Worm (Caenorhabditis elegans): ENCODE data around the gene AH10.2.

The AH10.2 gene

DNA sequence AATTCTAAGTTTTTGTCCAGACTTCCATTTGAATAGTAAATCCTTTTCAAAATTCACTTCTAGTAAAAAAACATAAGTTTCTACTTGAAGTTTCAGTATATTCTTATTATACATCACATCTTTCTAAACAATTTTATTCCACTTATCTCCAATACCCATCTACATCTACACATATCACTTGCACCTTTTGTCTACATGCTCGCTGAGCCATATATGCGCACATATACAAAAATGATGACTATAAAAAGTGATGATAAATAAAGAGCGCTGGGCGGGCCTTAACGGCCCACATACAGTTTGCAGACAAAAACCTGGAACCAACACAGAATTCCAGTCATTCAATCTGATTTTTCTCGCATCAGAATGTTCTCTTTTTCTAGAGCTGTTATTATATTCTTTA is at the start of gene AH10.2:
Gene AH10.2, plus strand, starts transcription at position 301 of the 400 bp plus-strand sequence.
- no peak for TF ChIP-seq T22C8.4 (GFP tag; IDR thresholded peaks at IDR 0.05)
- no peak for TF ChIP-seq klf-2 (GFP tag; conservative IDR thresholded peaks at IDR 0.05)
- no peak for TF ChIP-seq ztf-29 (GFP tag; IDR thresholded peaks at IDR 0.05)
- TF ChIP-seq flt-1 (GFP tag; IDR thresholded peaks at IDR 0.05), result no peak
- TF ChIP-seq ref-1 (GFP tag; conservative IDR thresholded peaks at IDR 0.05), result no peak
- TF ChIP-seq ztf-23 (GFP tag; IDR thresholded peaks at IDR 0.05), result no peak
- TF ChIP-seq cog-1 (tag; optimal IDR thresholded peaks at IDR 0.05), result no peak
- no peak for TF ChIP-seq tab-1 (GFP tag; IDR thresholded peaks at IDR 0.05)
- TF ChIP-seq med-1 (GFP tag; optimal IDR thresholded peaks at IDR 0.05; ENCODE audit: insufficient read depth), result no peak

ce11 chrV:14107511-14107910 is 49.1 kb upstream of the AH10.2 start, which contains the start of gene H39E23.3:
H39E23.3 (plus strand) TSS chrV:14107811.
- TF ChIP-seq cog-1 (tag; optimal IDR thresholded peaks at IDR 0.05), result no peak
- TF ChIP-seq flt-1 (GFP tag; IDR thresholded peaks at IDR 0.05), result no peak
- TF ChIP-seq ztf-29 (GFP tag; IDR thresholded peaks at IDR 0.05), result no peak
- no peak for TF ChIP-seq med-1 (GFP tag; optimal IDR thresholded peaks at IDR 0.05; ENCODE audit: insufficient read depth)
- no peak for TF ChIP-seq klf-2 (GFP tag; conservative IDR thresholded peaks at IDR 0.05)
- no peak for TF ChIP-seq T22C8.4 (GFP tag; IDR thresholded peaks at IDR 0.05)
- no peak for TF ChIP-seq ref-1 (GFP tag; conservative IDR thresholded peaks at IDR 0.05)
- no peak for TF ChIP-seq tab-1 (GFP tag; IDR thresholded peaks at IDR 0.05)
- no peak for TF ChIP-seq ztf-23 (GFP tag; IDR thresholded peaks at IDR 0.05)

DNA sequence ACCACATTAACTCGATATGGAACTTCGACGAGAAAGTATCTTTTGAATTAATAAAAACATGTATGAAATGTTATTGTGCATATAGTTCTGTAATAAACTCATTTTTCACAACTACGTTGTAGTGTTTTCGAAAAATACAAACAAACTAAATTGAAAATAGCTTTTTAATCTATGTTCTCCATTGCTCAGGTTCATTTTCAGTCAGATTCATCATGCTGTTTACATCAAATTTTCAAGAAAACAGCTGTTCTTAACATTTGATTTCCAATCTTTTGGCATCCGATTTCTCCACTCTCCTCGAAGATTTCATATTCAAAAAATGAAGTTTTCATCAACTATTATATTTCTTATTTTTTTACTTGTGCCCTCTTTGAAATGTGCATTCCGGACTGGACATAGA is 46.5 kb upstream of the AH10.2 start, which contains the start of gene H39E23.2:
Gene H39E23.2, plus strand, starts transcription at position 301 of the 400 bp plus-strand sequence.
- TF ChIP-seq T22C8.4 (GFP tag; IDR thresholded peaks at IDR 0.05), result no peak
- no peak for TF ChIP-seq med-1 (GFP tag; optimal IDR thresholded peaks at IDR 0.05; ENCODE audit: insufficient read depth)
- TF ChIP-seq klf-2 (GFP tag; conservative IDR thresholded peaks at IDR 0.05), result no peak
- no peak for TF ChIP-seq ztf-23 (GFP tag; IDR thresholded peaks at IDR 0.05)
- no peak for TF ChIP-seq ztf-29 (GFP tag; IDR thresholded peaks at IDR 0.05)
- TF ChIP-seq ref-1 (GFP tag; conservative IDR thresholded peaks at IDR 0.05), result no peak
- TF ChIP-seq flt-1 (GFP tag; IDR thresholded peaks at IDR 0.05), result no peak
- no peak for TF ChIP-seq cog-1 (tag; optimal IDR thresholded peaks at IDR 0.05)
- TF ChIP-seq tab-1 (GFP tag; IDR thresholded peaks at IDR 0.05), result no peak

DNA sequence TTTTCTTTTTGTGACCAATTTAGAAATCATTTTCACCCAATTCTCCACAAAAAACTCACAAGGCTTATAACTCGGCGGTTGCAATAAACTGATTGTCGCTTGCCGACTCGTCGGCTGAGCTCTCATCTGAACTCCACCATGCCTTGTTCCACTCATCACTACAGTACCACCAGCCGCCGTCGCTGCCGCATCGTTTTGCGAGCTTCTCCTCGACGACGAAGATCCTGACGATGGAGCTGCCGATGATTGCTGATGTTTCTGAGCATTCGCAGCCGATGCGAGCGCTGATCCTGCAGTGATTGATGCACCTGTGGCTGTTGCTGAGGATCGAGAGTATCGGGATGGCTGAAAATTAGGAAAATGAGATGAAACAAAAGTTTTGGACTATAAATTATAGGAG is 35.9 kb upstream of the AH10.2 start:
- TF ChIP-seq tab-1 (GFP tag; IDR thresholded peaks at IDR 0.05) (no peak), cog-1 (tag; optimal IDR thresholded peaks at IDR 0.05) (no peak), flt-1 (GFP tag; IDR thresholded peaks at IDR 0.05) (no peak), ztf-29 (GFP tag; IDR thresholded peaks at IDR 0.05) (no peak), med-1 (GFP tag; optimal IDR thresholded peaks at IDR 0.05; ENCODE audit: insufficient read depth) (no peak), ztf-23 (GFP tag; IDR thresholded peaks at IDR 0.05) (no peak), ref-1 (GFP tag; conservative IDR thresholded peaks at IDR 0.05) (no peak), klf-2 (GFP tag; conservative IDR thresholded peaks at IDR 0.05) (no peak)

DNA sequence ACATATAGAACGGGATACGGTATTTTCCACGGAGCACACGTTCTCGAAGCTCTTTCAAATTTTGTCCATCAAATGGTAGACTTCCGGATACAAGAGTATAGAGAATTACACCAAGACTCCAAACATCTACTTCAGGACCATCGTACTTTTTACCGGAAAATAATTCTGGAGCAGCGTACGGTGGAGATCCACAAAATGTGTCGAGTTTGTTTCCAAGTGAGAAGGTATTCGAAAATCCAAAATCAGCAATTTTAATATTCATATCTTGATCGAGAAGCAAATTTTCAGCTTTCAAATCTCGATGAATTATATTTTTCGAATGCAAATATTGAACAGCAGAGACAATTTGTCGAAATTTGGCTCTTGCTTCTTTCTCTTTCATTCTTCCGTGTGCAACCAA is 33.4 kb upstream of the AH10.2 start:
- no peak for TF ChIP-seq flt-1 (GFP tag; IDR thresholded peaks at IDR 0.05)
- no peak for TF ChIP-seq cog-1 (tag; optimal IDR thresholded peaks at IDR 0.05)
- no peak for TF ChIP-seq klf-2 (GFP tag; conservative IDR thresholded peaks at IDR 0.05)
- TF ChIP-seq T22C8.4 (GFP tag; IDR thresholded peaks at IDR 0.05), result no peak
- no peak for TF ChIP-seq tab-1 (GFP tag; IDR thresholded peaks at IDR 0.05)
- TF ChIP-seq med-1 (GFP tag; optimal IDR thresholded peaks at IDR 0.05; ENCODE audit: insufficient read depth), result no peak
- TF ChIP-seq ztf-23 (GFP tag; IDR thresholded peaks at IDR 0.05), result no peak
- TF ChIP-seq ref-1 (GFP tag; conservative IDR thresholded peaks at IDR 0.05), result no peak
- TF ChIP-seq ztf-29 (GFP tag; IDR thresholded peaks at IDR 0.05), result no peak

DNA sequence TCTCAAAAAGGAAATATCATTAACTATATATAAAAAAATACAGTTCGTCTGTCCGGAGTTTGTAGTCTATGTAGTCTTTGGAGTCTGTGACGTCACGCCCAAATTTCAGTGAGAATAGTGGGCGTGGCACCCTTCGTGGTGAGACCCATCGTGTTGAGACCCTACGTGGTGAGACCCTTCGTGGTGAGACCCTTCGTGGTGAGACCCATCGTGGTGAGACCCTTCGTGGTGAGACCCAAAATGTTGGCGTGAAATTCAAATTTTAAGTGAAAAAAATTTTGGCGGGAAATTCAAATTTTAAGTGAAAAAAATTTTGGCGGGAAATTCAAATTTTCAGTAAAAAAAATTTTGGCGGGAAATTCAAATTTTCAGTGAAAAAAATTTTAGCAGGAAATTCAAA is 32.4 kb upstream of the AH10.2 start:
- 0 out of 2 replicates have a peak, but pooled peaks have one; percentile 14 for TF ChIP-seq ztf-23 (GFP tag; IDR thresholded peaks at IDR 0.05)

ce11 chrV:14126341-14126924 is 30.1 kb upstream of the AH10.2 start:
- TF ChIP-seq T22C8.4 (GFP tag; IDR thresholded peaks at IDR 0.05) (no peak), ztf-29 (GFP tag; IDR thresholded peaks at IDR 0.05) (no peak)

DNA sequence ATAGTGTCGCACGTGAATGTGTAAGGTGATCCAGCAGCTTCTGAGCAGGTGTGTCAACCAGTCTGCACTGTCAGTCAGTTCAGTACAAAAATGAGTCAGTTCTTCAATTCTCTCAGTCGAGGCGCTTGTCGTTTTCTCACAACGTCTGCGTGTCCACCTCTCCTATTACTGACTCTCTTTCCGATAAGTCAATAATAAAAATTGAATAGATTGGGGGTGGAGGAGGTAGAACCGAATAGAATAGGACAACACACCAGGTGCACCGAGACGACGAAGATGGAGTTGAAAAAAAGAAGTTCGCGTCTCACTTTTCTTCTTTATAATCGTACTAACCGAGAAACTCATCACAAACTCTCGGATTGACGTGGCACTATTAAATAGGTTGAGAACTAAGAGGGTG is 28.7 kb upstream of the AH10.2 start:
- TF ChIP-seq flt-1 (GFP tag; IDR thresholded peaks at IDR 0.05) (no peak), tab-1 (GFP tag; IDR thresholded peaks at IDR 0.05) (no peak), ztf-23 (GFP tag; IDR thresholded peaks at IDR 0.05) (no peak), T22C8.4 (GFP tag; IDR thresholded peaks at IDR 0.05) (no peak), ztf-29 (GFP tag; IDR thresholded peaks at IDR 0.05) (no peak), med-1 (GFP tag; optimal IDR thresholded peaks at IDR 0.05; ENCODE audit: insufficient read depth) (no peak), ref-1 (GFP tag; conservative IDR thresholded peaks at IDR 0.05) (no peak), cog-1 (tag; optimal IDR thresholded peaks at IDR 0.05) (no peak), klf-2 (GFP tag; conservative IDR thresholded peaks at IDR 0.05) (no peak)

DNA sequence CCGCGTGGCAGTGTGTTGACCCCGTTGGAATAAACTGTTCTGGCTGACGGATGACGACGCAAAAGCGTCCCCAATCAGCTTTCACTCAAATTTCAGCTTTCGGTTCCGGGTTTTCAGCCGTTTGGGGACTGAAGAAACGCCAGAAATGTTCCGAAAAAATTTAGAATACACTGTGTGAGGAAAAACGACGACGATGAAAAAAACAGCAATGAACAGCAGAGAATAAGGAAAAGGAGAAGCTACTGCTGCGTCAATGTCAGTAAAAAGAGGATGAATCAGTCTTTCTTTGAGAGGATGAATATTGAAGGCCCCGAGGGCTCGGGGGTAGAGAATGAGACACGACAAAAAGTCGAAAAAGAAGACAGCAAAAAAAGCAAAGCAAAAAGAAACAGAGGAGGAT is 27.7 kb upstream of the AH10.2 start:
- no peak for TF ChIP-seq med-1 (GFP tag; optimal IDR thresholded peaks at IDR 0.05; ENCODE audit: insufficient read depth)
- TF ChIP-seq klf-2 (GFP tag; conservative IDR thresholded peaks at IDR 0.05), result no peak
- no peak for TF ChIP-seq ztf-29 (GFP tag; IDR thresholded peaks at IDR 0.05)
- TF ChIP-seq cog-1 (tag; optimal IDR thresholded peaks at IDR 0.05), result no peak
- TF ChIP-seq ztf-23 (GFP tag; IDR thresholded peaks at IDR 0.05), result no peak
- TF ChIP-seq tab-1 (GFP tag; IDR thresholded peaks at IDR 0.05), result no peak
- TF ChIP-seq flt-1 (GFP tag; IDR thresholded peaks at IDR 0.05), result no peak
- no peak for TF ChIP-seq T22C8.4 (GFP tag; IDR thresholded peaks at IDR 0.05)
- TF ChIP-seq ref-1 (GFP tag; conservative IDR thresholded peaks at IDR 0.05), result no peak

ce11 chrV:14130226-14130625 is 26.3 kb upstream of the AH10.2 start:
- TF ChIP-seq T22C8.4 (GFP tag; IDR thresholded peaks at IDR 0.05) (no peak), med-1 (GFP tag; optimal IDR thresholded peaks at IDR 0.05; ENCODE audit: insufficient read depth) (no peak), flt-1 (GFP tag; IDR thresholded peaks at IDR 0.05) (no peak), klf-2 (GFP tag; conservative IDR thresholded peaks at IDR 0.05) (no peak), ztf-29 (GFP tag; IDR thresholded peaks at IDR 0.05) (no peak), cog-1 (tag; optimal IDR thresholded peaks at IDR 0.05) (no peak), ref-1 (GFP tag; conservative IDR thresholded peaks at IDR 0.05) (no peak), tab-1 (GFP tag; IDR thresholded peaks at IDR 0.05) (no peak), ztf-23 (GFP tag; IDR thresholded peaks at IDR 0.05) (no peak)

Data from whole organism, midembryonic.